Fruit fly (Drosophila melanogaster): ENCODE data around the gene CG31431.

Gene CG31431

DNA sequence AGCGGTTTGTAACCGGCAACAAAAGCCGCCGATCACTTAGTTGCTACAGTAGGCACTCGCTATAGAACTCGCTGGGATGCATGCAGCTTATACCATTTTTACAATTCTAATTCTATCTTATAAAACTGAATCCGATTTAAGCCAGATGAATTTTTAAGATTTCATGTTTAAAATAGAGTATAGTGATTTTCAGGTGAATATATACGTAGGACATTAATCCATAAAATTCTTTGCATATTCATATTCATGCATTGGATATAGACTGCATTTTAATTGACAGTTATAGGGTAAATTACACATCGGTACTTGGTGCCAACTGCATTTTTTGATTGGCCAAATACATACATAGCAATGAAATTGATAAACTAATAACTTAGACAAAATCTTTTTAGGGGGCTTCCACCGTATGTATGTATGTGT is 17.1 kb downstream of the CG31431 start (continued):
- peak; percentile 63; the same call in 2 of the 3 replicates for TF ChIP-seq CG8119 (GFP tag; IDR thresholded peaks at IDR 0.05)
- peak; percentile 5 for TF ChIP-seq achi (GFP tag; optimal IDR thresholded peaks at IDR 0.05)
- peak; percentile 18 for TF ChIP-seq CG11762 (GFP tag; optimal IDR thresholded peaks at IDR 0.05; ENCODE audit: insufficient read depth)
- peak; percentile 65; the same call in 2 of the 3 replicates for TF ChIP-seq eg (GFP tag; IDR thresholded peaks at IDR 0.05)
- peak; percentile 23 for TF ChIP-seq Ets21C (GFP tag; optimal IDR thresholded peaks at IDR 0.05)
- peak; percentile 56 for TF ChIP-seq CG7368 (GFP tag; optimal IDR thresholded peaks at IDR 0.05)
- peak; percentile 66 for TF ChIP-seq CG3919 (GFP tag; optimal IDR thresholded peaks at IDR 0.05)
- no peak for TF ChIP-seq Hr38 (GFP tag; optimal IDR thresholded peaks at IDR 0.05)
- TF ChIP-seq CG3032 (tag; optimal IDR thresholded peaks at IDR 0.05) = peak; percentile 45
- no peak for TF ChIP-seq fkh (GFP tag; optimal IDR thresholded peaks at IDR 0.05)
- TF ChIP-seq OdsH (GFP tag; optimal IDR thresholded peaks at IDR 0.05) = peak; percentile 17
- TF ChIP-seq CG32006 (GFP tag; optimal IDR thresholded peaks at IDR 0.05) = peak; percentile 37
- no peak for TF ChIP-seq pdm3 (GFP tag; optimal IDR thresholded peaks at IDR 0.05)
- no peak for TF ChIP-seq fd85E (GFP tag; optimal IDR thresholded peaks at IDR 0.05)
- TF ChIP-seq CG34406 (GFP tag; optimal IDR thresholded peaks at IDR 0.05) = no peak
- no peak for TF ChIP-seq ss (GFP tag; optimal IDR thresholded peaks at IDR 0.05)
- peak; percentile 47 for TF ChIP-seq Sox14 (GFP tag; optimal IDR thresholded peaks at IDR 0.05)
- peak; percentile 64 for TF ChIP-seq CG15336 (GFP tag; IDR thresholded peaks at IDR 0.05)
- TF ChIP-seq CG6808 (GFP tag; optimal IDR thresholded peaks at IDR 0.05) = peak; percentile 37
- TF ChIP-seq vri (GFP tag; optimal IDR thresholded peaks at IDR 0.05) = no peak
- peak; percentile 71 for TF ChIP-seq esn (GFP tag; optimal IDR thresholded peaks at IDR 0.05)
- peak; percentile 69 for TF ChIP-seq lz (GFP tag; optimal IDR thresholded peaks at IDR 0.05)
- TF ChIP-seq Sox15 (GFP tag; optimal IDR thresholded peaks at IDR 0.05) = peak; percentile 7

dm6 chr3R:21888696-21889602 is 18.5 kb downstream of the CG31431 start, which contains the start of gene CG43844:
Gene CG43844 (plus strand): TSS chr3R:21889539.
- TF ChIP-seq Eip93F (GFP tag; optimal IDR thresholded peaks at IDR 0.05) (no peak), acj6 (GFP tag; optimal IDR thresholded peaks at IDR 0.05) (peak; percentile 23), Smox (GFP tag; optimal IDR thresholded peaks at IDR 0.05) (no peak), dac (GFP tag; optimal IDR thresholded peaks at IDR 0.05) (no peak), fd59A (GFP tag; optimal IDR thresholded peaks at IDR 0.05) (no peak), CG3919 (GFP tag; optimal IDR thresholded peaks at IDR 0.05) (no peak), CG32006 (GFP tag; optimal IDR thresholded peaks at IDR 0.05) (no peak), CG11762 (GFP tag; optimal IDR thresholded peaks at IDR 0.05; ENCODE audit: insufficient read depth) (no peak), svp (GFP tag) (peak; percentile 54), CG7368 (GFP tag; optimal IDR thresholded peaks at IDR 0.05) (peak; percentile 15), CG10631 (GFP tag; optimal IDR thresholded peaks at IDR 0.05) (no peak), Met (GFP tag; optimal IDR thresholded peaks at IDR 0.05) (peak; percentile 23), lz (GFP tag; optimal IDR thresholded peaks at IDR 0.05) (no peak), Hr39 (GFP tag; optimal IDR thresholded peaks at IDR 0.05) (no peak), CG34406 (GFP tag; optimal IDR thresholded peaks at IDR 0.05) (peak; percentile 9), Ets21C (GFP tag; optimal IDR thresholded peaks at IDR 0.05) (no peak), achi (GFP tag; optimal IDR thresholded peaks at IDR 0.05) (no peak), esn (GFP tag; optimal IDR thresholded peaks at IDR 0.05) (peak; percentile 21), CG11902 (GFP tag; optimal IDR thresholded peaks at IDR 0.05) (peak; percentile 9), Eip78C (GFP tag) (peak; percentile 51), fkh (GFP tag; optimal IDR thresholded peaks at IDR 0.05) (no peak), OdsH (GFP tag; optimal IDR thresholded peaks at IDR 0.05) (peak; percentile 0), pdm3 (GFP tag; optimal IDR thresholded peaks at IDR 0.05) (no peak), CG10669 (GFP tag; optimal IDR thresholded peaks at IDR 0.05) (no peak), Lpt (GFP tag; optimal IDR thresholded peaks at IDR 0.05) (no peak), CG9139 (GFP tag; optimal IDR thresholded peaks at IDR 0.05) (no peak), CG8632 (GFP tag; optimal IDR thresholded peaks at IDR 0.05) (no peak), topi (GFP tag; optimal IDR thresholded peaks at IDR 0.05) (peak; percentile 4), vri (GFP tag; optimal IDR thresholded peaks at IDR 0.05) (peak; percentile 10), CG16779 (tag; optimal IDR thresholded peaks at IDR 0.05) (no peak), CG6163 (GFP tag; IDR thresholded peaks at IDR 0.05) (0 out of 3 replicates have a peak, but pooled peaks have one; percentile 9), dsx (GFP tag; optimal IDR thresholded peaks at IDR 0.05; ENCODE audit: poor library complexity, severe bottlenecking) (peak; percentile 83), Hr38 (GFP tag; optimal IDR thresholded peaks at IDR 0.05) (no peak), CG6792 (GFP tag; optimal IDR thresholded peaks at IDR 0.05) (no peak), Sox102F (GFP tag; optimal IDR thresholded peaks at IDR 0.05) (no peak), CG6276 (GFP tag; optimal IDR thresholded peaks at IDR 0.05) (no peak), Blimp-1 (GFP tag; optimal IDR thresholded peaks at IDR 0.05) (no peak)

Data from whole organism, prepupa.